Worm (Caenorhabditis elegans) whole organism, young adult: ENCODE measurements around the gene kbp-2.

Source experiments
- F23B12.7 ChIP-seq: sonication (generic microtip); optimal IDR thresholded peaks from 2 replicates; lab custom pipeline; 2017; ENCODE audit warnings: missing genetic modification characterization, mild to moderate bottlenecking, missing compliant biosample characterization, antibody characterized with exemption, moderate library complexity; ENCODE audit not compliant: insufficient read depth
- akir-1 ChIP-seq: fragments of 200-800 bp; sonication (Bioruptor generic); optimal IDR thresholded peaks from 2 replicates; lab custom pipeline; 2018; ENCODE audit warnings: mild to moderate bottlenecking, missing genetic modification characterization, moderate library complexity, missing compliant biosample characterization
- ccch-3 ChIP-seq: fragments of 200-800 bp; sonication (Bioruptor generic); optimal IDR thresholded peaks from 2 replicates; lab custom pipeline; 2018; ENCODE audit warnings: mild to moderate bottlenecking, missing genetic modification characterization, missing compliant biosample characterization
- ceh-100 ChIP-seq: fragments of 200-800 bp; sonication (Bioruptor generic); IDR thresholded peaks from 2 replicates; pipeline ENCODE4 v1.3.6; 2022; ENCODE audit warnings: missing genetic modification reagents, missing genetic modification characterization, missing compliant biosample characterization
- ceh-58 ChIP-seq: fragments of 200-800 bp; sonication (Bioruptor generic); IDR thresholded peaks from 2 replicates; pipeline ENCODE4 v1.3.6; 2022; ENCODE audit warnings: missing genetic modification characterization, missing compliant biosample characterization
- die-1 ChIP-seq: sonication (generic microtip); optimal IDR thresholded peaks from 2 replicates; lab custom pipeline; 2016; ENCODE audit warnings: missing genotype, mild to moderate bottlenecking, missing genetic modification characterization, missing compliant biosample characterization
- zim-3 ChIP-seq: sonication (generic microtip); optimal IDR thresholded peaks from 2 replicates; lab custom pipeline; 2017; ENCODE audit warnings: mild to moderate bottlenecking, missing genetic modification characterization, moderate library complexity, missing compliant biosample characterization

- TF ChIP-seq F23B12.7, result no peak
- no peak for TF ChIP-seq ccch-3 (GFP tag; lab: Kevin White, UChicago)
- no peak for TF ChIP-seq ceh-58 (GFP tag; lab: Robert Waterston, UW)
- TF ChIP-seq akir-1 (GFP tag; lab: Kevin White, UChicago), result no peak
- no peak for TF ChIP-seq ceh-100 (GFP tag; lab: Robert Waterston, UW)
- TF ChIP-seq zim-3 (tag; lab: Kevin White, UChicago), result no peak
- TF ChIP-seq die-1, result no peak
These were observed 20.3 kb downstream of the kbp-2 start, which contains the start of gene clec-5 for ce11 chrIII:4883429-4883828.
